Worm (Caenorhabditis elegans) whole organism, dauer: ENCODE data around the gene gst-31.

ENCODE experiments used
- unc-62 ChIP-seq: sonication (generic microtip); optimal IDR thresholded peaks from 2 replicates; lab custom pipeline; 2017; ENCODE audit warnings: missing biosample characterization, missing genetic modification reagents, missing genetic modification characterization

gst-31 gene

ce11 chrII:15174915-15175548 is at the start of gene gst-31:
gst-31 (minus strand) TSS chrII:15174965.
- no peak for TF ChIP-seq unc-62 (GFP tag; lab: Kevin White, UChicago)

ce11 chrII:15220116-15220515 is 45.4 kb upstream of the gst-31 start:
- no peak for TF ChIP-seq unc-62 (GFP tag; lab: Kevin White, UChicago)

- TF ChIP-seq unc-62 (GFP tag; lab: Kevin White, UChicago): no peak
Measured at ce11 chrII:15219033-15219432, 44.3 kb upstream of the gst-31 start.

ce11 chrII:15218609-15219008 is 43.8 kb upstream of the gst-31 start:
- TF ChIP-seq unc-62 (GFP tag; lab: Kevin White, UChicago): no peak

- TF ChIP-seq unc-62 (GFP tag; lab: Kevin White, UChicago): no peak
Measured at ce11 chrII:15217949-15218348, 43.2 kb upstream of the gst-31 start.

ce11 chrII:15213732-15214131 is 39.0 kb upstream of the gst-31 start:
- no peak for TF ChIP-seq unc-62 (GFP tag; lab: Kevin White, UChicago)

ce11 chrII:15212260-15212914 is 37.6 kb upstream of the gst-31 start:
- TF ChIP-seq unc-62 (GFP tag; lab: Kevin White, UChicago): no peak

ce11 chrII:15209309-15209708 is 34.5 kb upstream of the gst-31 start:
- TF ChIP-seq unc-62 (GFP tag; lab: Kevin White, UChicago): no peak

ce11 chrII:15208874-15209273 is 34.1 kb upstream of the gst-31 start:
- TF ChIP-seq unc-62 (GFP tag; lab: Kevin White, UChicago): no peak

- no peak for TF ChIP-seq unc-62 (GFP tag; lab: Kevin White, UChicago)
Measured at ce11 chrII:15208151-15208550, 33.4 kb upstream of the gst-31 start.

ce11 chrII:15207562-15207961 is 32.8 kb upstream of the gst-31 start:
- TF ChIP-seq unc-62 (GFP tag; lab: Kevin White, UChicago): no peak

- TF ChIP-seq unc-62 (GFP tag; lab: Kevin White, UChicago): no peak
Measured at ce11 chrII:15206234-15206633, 31.5 kb upstream of the gst-31 start.

- TF ChIP-seq unc-62 (GFP tag; lab: Kevin White, UChicago): no peak
Measured at ce11 chrII:15205346-15205745, 30.6 kb upstream of the gst-31 start.

ce11 chrII:15204069-15204850 is 29.5 kb upstream of the gst-31 start:
- no peak for TF ChIP-seq unc-62 (GFP tag; lab: Kevin White, UChicago)

ce11 chrII:15203398-15204068 is 28.8 kb upstream of the gst-31 start:
- TF ChIP-seq unc-62 (GFP tag; lab: Kevin White, UChicago): no peak

- TF ChIP-seq unc-62 (GFP tag; lab: Kevin White, UChicago): no peak
Measured at ce11 chrII:15197500-15197899, 22.7 kb upstream of the gst-31 start.
